Fruit fly (Drosophila melanogaster) whole organism, embryonic: ENCODE measurements around the gene OtopLc.

Experiments used
- ATbp ChIP-seq: fragments of 200-800 bp; sonication (Bioruptor generic); optimal IDR thresholded peaks from 2 replicates; lab custom pipeline; 2017; ENCODE audit warnings: missing biosample characterization, mild to moderate bottlenecking, missing genetic modification characterization, missing genetic modification reagents
- Adf1 ChIP-seq: fragments of 200-800 bp; sonication (Bioruptor generic); IDR thresholded peaks from 2 replicates; pipeline ENCODE4 v1.3.6; 2022; ENCODE audit warnings: missing biosample characterization, missing genetic modification characterization
- B-H1 ChIP-seq: fragments of 200-800 bp; sonication (Bioruptor generic); IDR thresholded peaks from 3 replicates; pipeline ENCODE4 v1.3.6; 2022; ENCODE audit warnings: missing biosample characterization, missing genetic modification characterization
- CG1024 ChIP-seq: fragments of 200-800 bp; sonication (Bioruptor generic); IDR thresholded peaks from 2 replicates; pipeline ENCODE4 v1.3.6; 2022; ENCODE audit warnings: missing biosample characterization, missing genetic modification characterization
- CG10959 ChIP-seq: fragments of 200-800 bp; sonication (Bioruptor generic); IDR thresholded peaks from 2 replicates; pipeline ENCODE4 v1.3.6; 2022; ENCODE audit warnings: missing biosample characterization, missing genetic modification characterization
- CG12659 ChIP-seq: fragments of 200-800 bp; sonication (Bioruptor generic); optimal IDR thresholded peaks from 3 replicates; lab custom pipeline; 2017; ENCODE audit warnings: mild to moderate bottlenecking, missing biosample characterization, missing genetic modification reagents, missing genetic modification characterization
- CG12942 ChIP-seq: fragments of 200-800 bp; sonication (Bioruptor generic); optimal IDR thresholded peaks from 3 replicates; lab custom pipeline; 2016; ENCODE audit warnings: missing biosample characterization, missing genetic modification characterization
- CG13287 ChIP-seq: fragments of 200-800 bp; sonication (Bioruptor generic); IDR thresholded peaks from 2 replicates; pipeline ENCODE4 v1.3.6; 2022; ENCODE audit warnings: missing biosample characterization, missing genetic modification characterization; ENCODE audit not compliant: partially characterized antibody
- CG14860 ChIP-seq: fragments of 200-800 bp; sonication (Bioruptor generic); IDR thresholded peaks from 3 replicates; pipeline ENCODE4 v1.3.6; 2022; ENCODE audit warnings: missing biosample characterization, missing genetic modification characterization; ENCODE audit not compliant: partially characterized antibody
- CG18262 ChIP-seq: fragments of 200-800 bp; optimal IDR thresholded peaks from 3 replicates; lab custom pipeline; 2019; ENCODE audit warnings: missing biosample characterization, mild to moderate bottlenecking, missing genetic modification characterization, moderate library complexity
- CG18476 ChIP-seq: fragments of 200-800 bp; sonication (Bioruptor generic); optimal IDR thresholded peaks from 2 replicates; lab custom pipeline; 2016; ENCODE audit warnings: missing biosample characterization, mild to moderate bottlenecking, missing genetic modification characterization
- CG31388 ChIP-seq: fragments of 200-800 bp; sonication (Bioruptor generic); optimal IDR thresholded peaks from 2 replicates; lab custom pipeline; 2016; ENCODE audit warnings: missing biosample characterization, missing genetic modification characterization
- CG3838 ChIP-seq: fragments of 200-800 bp; sonication (Bioruptor generic); optimal IDR thresholded peaks from 3 replicates; lab custom pipeline; 2016; ENCODE audit warnings: missing biosample characterization, missing genetic modification characterization
- CG3847 ChIP-seq: fragments of 200-800 bp; sonication (Bioruptor generic); IDR thresholded peaks from 2 replicates; pipeline ENCODE4 v1.3.6; 2022; ENCODE audit warnings: missing biosample characterization, missing genetic modification characterization
- CG4820 ChIP-seq: fragments of 200-800 bp; sonication (Bioruptor generic); optimal IDR thresholded peaks from 3 replicates; lab custom pipeline; 2016; ENCODE audit warnings: missing biosample characterization, missing genetic modification characterization
- CG6689 ChIP-seq: fragments of 200-800 bp; sonication (Bioruptor generic); IDR thresholded peaks from 2 replicates; pipeline ENCODE4 v1.3.6; 2022; ENCODE audit warnings: missing biosample characterization, missing genetic modification characterization
- CG6791 ChIP-seq: fragments of 200-800 bp; sonication (Bioruptor generic); IDR thresholded peaks from 3 replicates; pipeline ENCODE4 v1.3.6; 2022; ENCODE audit warnings: missing biosample characterization, missing genetic modification characterization; ENCODE audit not compliant: partially characterized antibody
- CG7963 ChIP-seq: fragments of 200-800 bp; sonication (Bioruptor generic); IDR thresholded peaks from 3 replicates; pipeline ENCODE4 v1.3.6; 2022; ENCODE audit warnings: missing biosample characterization, missing genetic modification characterization; ENCODE audit not compliant: partially characterized antibody
- CG8281 ChIP-seq: fragments of 200-800 bp; sonication (Bioruptor generic); optimal IDR thresholded peaks from 2 replicates; lab custom pipeline; 2018; ENCODE audit warnings: missing biosample characterization, mild to moderate bottlenecking, missing genetic modification characterization, moderate library complexity
- Dfd ChIP-seq, 2 experiments: fragments of >200 bp; optimal IDR thresholded peaks; 2 replicates each; lab custom pipeline; 2017; ENCODE audit warnings: missing biosample characterization in 2 of 2, missing genetic modification characterization in 2 of 2
- Dref ChIP-seq: fragments of 200-800 bp; sonication (Bioruptor generic); IDR thresholded peaks from 2 replicates; pipeline ENCODE4 v1.3.6; 2022; ENCODE audit warnings: missing biosample characterization, missing genetic modification characterization
- Fer1 ChIP-seq: fragments of 200-800 bp; sonication (Bioruptor generic); optimal IDR thresholded peaks from 2 replicates; lab custom pipeline; 2017; ENCODE audit warnings: missing biosample characterization, mild to moderate bottlenecking, missing genetic modification characterization
- GATAe ChIP-seq: fragments of 200-800 bp; sonication (Bioruptor generic); conservative IDR thresholded peaks from 2 replicates; pipeline ENCODE4 v1.3.6; 2022; ENCODE audit warnings: missing biosample characterization, missing genetic modification characterization
- Gsc ChIP-seq: fragments of 200-800 bp; sonication (Bioruptor generic); IDR thresholded peaks from 2 replicates; pipeline ENCODE4 v1.3.6; 2022; ENCODE audit warnings: missing biosample characterization, missing genetic modification characterization
- H15 ChIP-seq: fragments of 200-800 bp; sonication (Bioruptor generic); IDR thresholded peaks from 3 replicates; pipeline ENCODE4 v1.3.6; 2022; ENCODE audit warnings: missing biosample characterization, missing genetic modification characterization
- HHEX ChIP-seq: fragments of 200-800 bp; sonication (Bioruptor generic); optimal IDR thresholded peaks from 3 replicates; lab custom pipeline; 2017; ENCODE audit warnings: missing biosample characterization, mild to moderate bottlenecking, missing genetic modification characterization, missing genetic modification reagents
- Kr ChIP-seq: fragments of 200-800 bp; sonication (Bioruptor generic); optimal IDR thresholded peaks from 2 replicates; lab custom pipeline; 2017; ENCODE audit warnings: missing biosample characterization, mild to moderate bottlenecking, missing genetic modification characterization
- Med ChIP-seq: fragments of 200-800 bp; sonication (Bioruptor generic); peaks from one replicate; lab custom pipeline; 2016; ENCODE audit warnings: missing biosample characterization, missing genetic modification characterization, mild to moderate bottlenecking, inconsistent platforms, moderate library complexity
- Scr ChIP-seq: fragments of 200-800 bp; sonication (Bioruptor generic); IDR thresholded peaks from 2 replicates; pipeline ENCODE4 v1.3.6; 2022; ENCODE audit warnings: missing biosample characterization, missing genetic modification characterization; ENCODE audit not compliant: partially characterized antibody
- Trl ChIP-seq, 3 experiments: fragments of >200 bp in 2 of 3; fragments of 200-800 bp in 1 of 3; sonication (Bioruptor generic) in 1 of 3; optimal IDR thresholded peaks; 2 replicates in 1 of 3; 3 replicates in 2 of 3; lab custom pipeline; 2016 to 2017; ENCODE audit warnings: missing biosample characterization in 1 of 3, missing genetic modification characterization in 1 of 3
- Xbp1 ChIP-seq: fragments of 200-800 bp; sonication (Bioruptor generic); optimal IDR thresholded peaks from 3 replicates; lab custom pipeline; 2016; ENCODE audit warnings: missing biosample characterization, mild to moderate bottlenecking, missing genetic modification characterization
- amos ChIP-seq: fragments of 200-800 bp; sonication (Bioruptor generic); IDR thresholded peaks from 2 replicates; pipeline ENCODE4 v1.3.6; 2022; ENCODE audit warnings: missing biosample characterization, missing genetic modification characterization; ENCODE audit not compliant: partially characterized antibody
- ara ChIP-seq: fragments of 200-800 bp; sonication (Bioruptor generic); IDR thresholded peaks from 2 replicates; pipeline ENCODE4 v1.3.6; 2022; ENCODE audit warnings: missing biosample characterization, missing genetic modification characterization
- ato ChIP-seq: fragments of 200-800 bp; sonication (Bioruptor generic); IDR thresholded peaks from 2 replicates; pipeline ENCODE4 v1.3.6; 2022; ENCODE audit warnings: missing biosample characterization, missing genetic modification characterization; ENCODE audit not compliant: partially characterized antibody
- bowl ChIP-seq: fragments of 200-800 bp; sonication (Bioruptor generic); IDR thresholded peaks from 2 replicates; pipeline ENCODE4 v1.3.6; 2022; ENCODE audit warnings: missing biosample characterization, missing genetic modification characterization
- caup ChIP-seq: fragments of 200-800 bp; sonication (Bioruptor generic); optimal IDR thresholded peaks from 3 replicates; lab custom pipeline; 2017; ENCODE audit warnings: missing biosample characterization, mild to moderate bottlenecking, missing genetic modification characterization, moderate library complexity; ENCODE audit not compliant: severe bottlenecking
- chn ChIP-seq: fragments of 200-800 bp; sonication (Bioruptor generic); optimal IDR thresholded peaks from 2 replicates; lab custom pipeline; 2016; ENCODE audit warnings: missing biosample characterization, missing genetic modification characterization
- crp ChIP-seq, 2 experiments: fragments of 200-800 bp; sonication (Bioruptor generic); optimal IDR thresholded peaks; 2 replicates in 1 of 2; 3 replicates in 1 of 2; lab custom pipeline; 2017; ENCODE audit warnings: missing biosample characterization in 2 of 2, missing genetic modification characterization in 2 of 2, mild to moderate bottlenecking in 1 of 2, moderate library complexity in 1 of 2
- danr ChIP-seq: fragments of 200-800 bp; sonication (Bioruptor generic); IDR thresholded peaks from 2 replicates; pipeline ENCODE4 v1.3.6; 2022; ENCODE audit warnings: missing biosample characterization, missing genetic modification characterization
- jigr1 ChIP-seq: fragments of 200-800 bp; sonication (Bioruptor generic); IDR thresholded peaks from 3 replicates; pipeline ENCODE4 v1.3.6; 2022; ENCODE audit warnings: missing biosample characterization, missing genetic modification characterization
- jing ChIP-seq: fragments of 200-800 bp; sonication (Bioruptor generic); optimal IDR thresholded peaks from 2 replicates; lab custom pipeline; 2018; ENCODE audit warnings: missing biosample characterization, mild to moderate bottlenecking, missing genetic modification characterization
- jumu ChIP-seq: fragments of 200-800 bp; sonication (Bioruptor generic); optimal IDR thresholded peaks from 3 replicates; lab custom pipeline; 2016; ENCODE audit warnings: missing biosample characterization, missing genetic modification characterization
- knrl ChIP-seq: fragments of 200-800 bp; sonication (Bioruptor generic); IDR thresholded peaks from 3 replicates; pipeline ENCODE4 v1.3.6; 2022; ENCODE audit warnings: missing biosample characterization, missing genetic modification characterization; ENCODE audit not compliant: partially characterized antibody
- phol ChIP-seq: fragments of 200-800 bp; sonication (Bioruptor generic); optimal IDR thresholded peaks from 3 replicates; lab custom pipeline; 2018; ENCODE audit warnings: missing biosample characterization, mild to moderate bottlenecking, missing genetic modification characterization, moderate library complexity
- pros ChIP-seq: fragments of 200-800 bp; sonication (Bioruptor generic); optimal IDR thresholded peaks from 3 replicates; lab custom pipeline; 2019; ENCODE audit warnings: missing biosample characterization, mild to moderate bottlenecking, missing genetic modification characterization, moderate library complexity
- sim ChIP-seq: fragments of 200-800 bp; sonication (Bioruptor generic); IDR thresholded peaks from 2 replicates; pipeline ENCODE4 v1.3.6; 2022; ENCODE audit warnings: missing biosample characterization, missing genetic modification characterization
- tx ChIP-seq: fragments of 200-800 bp; sonication (Bioruptor generic); optimal IDR thresholded peaks from 2 replicates; lab custom pipeline; 2016; ENCODE audit warnings: missing biosample characterization, missing genetic modification characterization
- zen ChIP-seq: fragments of 200-800 bp; sonication (Bioruptor generic); optimal IDR thresholded peaks from 3 replicates; lab custom pipeline; 2018; ENCODE audit warnings: missing biosample characterization, mild to moderate bottlenecking, missing genetic modification characterization, moderate library complexity

Gene OtopLc

dm6 chrX:5690651-5691379 is 28.2 kb upstream of the OtopLc start (continued):
- TF ChIP-seq Med, result peak; percentile 67
- TF ChIP-seq CG18476 (GFP tag; lab: Kevin White, UChicago), result no peak
- no peak for TF ChIP-seq crp (GFP tag; optimal IDR thresholded peaks at IDR 0.05; lab: Kevin White, UChicago)
- TF ChIP-seq sim (GFP tag; lab: Robert Waterston, UW), result no peak
- no peak for TF ChIP-seq CG8281 (tag; lab: Kevin White, UChicago)
- TF ChIP-seq Trl (optimal IDR thresholded peaks at IDR 0.05; lab: Kevin White, UChicago), result no peak
- TF ChIP-seq Trl (GFP tag; optimal IDR thresholded peaks at IDR 0.05; lab: Kevin White, UChicago), result no peak
- no peak for TF ChIP-seq zen (tag; lab: Kevin White, UChicago)
- no peak for TF ChIP-seq danr (GFP tag; lab: Robert Waterston, UW)
- TF ChIP-seq jumu (GFP tag; lab: Kevin White, UChicago), result no peak
- no peak for TF ChIP-seq ATbp (GFP tag; lab: Kevin White, UChicago)
- TF ChIP-seq amos, result peak; percentile 59
- TF ChIP-seq ara (GFP tag; lab: Robert Waterston, UW), result no peak
- no peak for TF ChIP-seq CG18262
- TF ChIP-seq Gsc (GFP tag; lab: Robert Waterston, UW), result no peak
- no peak for TF ChIP-seq CG31388 (GFP tag; lab: Kevin White, UChicago)
- TF ChIP-seq GATAe (GFP tag; lab: Robert Waterston, UW), result no peak
- TF ChIP-seq Xbp1 (GFP tag; lab: Kevin White, UChicago), result no peak
- no peak for TF ChIP-seq CG4820 (GFP tag; lab: Kevin White, UChicago)
- no peak for TF ChIP-seq CG6689 (GFP tag; lab: Robert Waterston, UW)
- no peak for TF ChIP-seq HHEX (GFP tag; lab: Kevin White, UChicago)
- TF ChIP-seq CG6791 (GFP tag; lab: Robert Waterston, UW), result 0 out of 3 replicates have a peak, but pooled peaks have one; percentile 49
- TF ChIP-seq Scr (GFP tag; lab: Robert Waterston, UW), result 0 out of 2 replicates have a peak, but pooled peaks have one; percentile 24
- TF ChIP-seq ato, result no peak
- no peak for TF ChIP-seq Kr (GFP tag; lab: Kevin White, UChicago)
- peak; percentile 18; the same call in 1 of the 3 replicates for TF ChIP-seq CG14860 (GFP tag; lab: Robert Waterston, UW)
- TF ChIP-seq H15 (GFP tag; lab: Robert Waterston, UW), result no peak
- no peak for TF ChIP-seq Dfd (GFP tag; optimal IDR thresholded peaks at IDR 0.05; lab: Kevin White, UChicago)
- TF ChIP-seq jigr1 (GFP tag; lab: Robert Waterston, UW), result no peak
- TF ChIP-seq CG7963 (GFP tag; lab: Robert Waterston, UW), result peak; percentile 46; the same call in 1 of the 3 replicates
- TF ChIP-seq tx (GFP tag; lab: Kevin White, UChicago), result no peak
- peak; percentile 32 for TF ChIP-seq CG13287
- peak; percentile 64 for TF ChIP-seq Dref (GFP tag; lab: Robert Waterston, UW)
- no peak for TF ChIP-seq bowl (GFP tag; lab: Robert Waterston, UW)
- no peak for TF ChIP-seq pros (GFP tag; lab: Kevin White, UChicago)
- no peak for TF ChIP-seq B-H1
- TF ChIP-seq Adf1 (GFP tag; lab: Robert Waterston, UW), result no peak
- TF ChIP-seq CG3838, result no peak
- TF ChIP-seq CG3847 (GFP tag; lab: Robert Waterston, UW), result no peak
- no peak for TF ChIP-seq caup (GFP tag; lab: Kevin White, UChicago)
- no peak for TF ChIP-seq chn (GFP tag; lab: Kevin White, UChicago)
- TF ChIP-seq knrl (GFP tag; lab: Robert Waterston, UW), result 0 out of 3 replicates have a peak, but pooled peaks have one; percentile 27
- peak; percentile 90 for TF ChIP-seq CG10959 (GFP tag; lab: Robert Waterston, UW)
- no peak for TF ChIP-seq CG12942
- no peak for TF ChIP-seq phol (tag; lab: Kevin White, UChicago)
- TF ChIP-seq CG12659 (GFP tag; lab: Kevin White, UChicago), result no peak
- TF ChIP-seq CG1024 (GFP tag; lab: Robert Waterston, UW), result no peak
- no peak for TF ChIP-seq Fer1
- TF ChIP-seq jing, result no peak
